Fruit fly (Drosophila melanogaster): ENCODE measurements around the gene bor.

DNA sequence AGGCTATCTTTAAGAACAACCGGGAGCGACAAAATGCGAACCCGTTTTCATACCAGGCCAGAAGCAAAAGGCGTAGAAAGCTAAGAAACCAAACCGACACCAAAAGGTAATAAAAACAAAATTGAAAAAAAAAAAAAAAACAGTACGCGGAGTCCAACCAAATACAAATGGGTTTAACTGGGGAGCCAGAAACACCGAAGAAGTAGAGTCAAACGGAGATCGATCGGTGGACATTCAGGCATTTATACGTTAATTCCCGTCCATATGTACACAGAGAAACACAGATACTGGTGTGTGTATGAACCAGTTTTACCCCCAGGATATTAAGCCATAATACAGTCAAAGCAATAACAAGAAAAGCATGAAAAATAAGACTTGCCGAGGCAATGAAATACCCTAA lies 23.3 kb upstream of the bor start:
- TF ChIP-seq CG14655 (GFP tag; optimal IDR thresholded peaks at IDR 0.05): no peak
- peak; percentile 31 for TF ChIP-seq CG13204 (GFP tag; optimal IDR thresholded peaks at IDR 0.05)
- TF ChIP-seq CG32121 (GFP tag; IDR thresholded peaks at IDR 0.05): no peak
- TF ChIP-seq CG34367 (tag; optimal IDR thresholded peaks at IDR 0.05): no peak
- TF ChIP-seq rn (GFP tag; IDR thresholded peaks at IDR 0.05): no peak
- TF ChIP-seq EcR (GFP tag; optimal IDR thresholded peaks at IDR 0.05): peak; percentile 46
- no peak for TF ChIP-seq CG15710 (tag; optimal IDR thresholded peaks at IDR 0.05)
- no peak for TF ChIP-seq CG17806 (tag; optimal IDR thresholded peaks at IDR 0.05)
- no peak for TF ChIP-seq CG9948 (tag; optimal IDR thresholded peaks at IDR 0.05)

All from whole organism, pupa.